Worm (Caenorhabditis elegans) whole organism, young adult: ENCODE results near the gene nep-20.

ENCODE experiments used
- B0019.2 ChIP-seq: fragments of 200-800 bp; sonication (Bioruptor generic); conservative IDR thresholded peaks from 2 replicates; pipeline ENCODE4 v1.3.6; 2022; ENCODE audit warnings: missing genetic modification reagents, missing genetic modification characterization, missing compliant biosample characterization
- B0035.1 ChIP-seq: sonication (generic microtip); optimal IDR thresholded peaks from 2 replicates; lab custom pipeline; 2016; ENCODE audit warnings: missing genetic modification characterization, mild to moderate bottlenecking, missing compliant biosample characterization, missing genotype, missing genetic modification reagents
- B0261.1 ChIP-seq: sonication (generic microtip); optimal IDR thresholded peaks from 2 replicates; lab custom pipeline; 2016; ENCODE audit warnings: mild to moderate bottlenecking, missing genetic modification characterization, moderate library complexity, missing compliant biosample characterization
- B0336.3 ChIP-seq: fragments of 200-800 bp; sonication (Bioruptor generic); IDR thresholded peaks from 2 replicates; pipeline ENCODE4 v1.3.6; 2022; ENCODE audit warnings: missing genetic modification characterization, missing compliant biosample characterization
- C17E4.6 ChIP-seq: fragments of 200-800 bp; sonication (Bioruptor generic); IDR thresholded peaks from 2 replicates; pipeline ENCODE4 v1.3.6; 2022; ENCODE audit warnings: missing genetic modification reagents, missing genetic modification characterization, missing compliant biosample characterization
- D2030.7 ChIP-seq: fragments of 200-800 bp; sonication (Bioruptor generic); IDR thresholded peaks from 2 replicates; pipeline ENCODE4 v1.3.6; 2022; ENCODE audit warnings: missing genetic modification reagents, missing genetic modification characterization, missing compliant biosample characterization
- F23B12.7 ChIP-seq: sonication (generic microtip); optimal IDR thresholded peaks from 2 replicates; lab custom pipeline; 2017; ENCODE audit warnings: missing genetic modification characterization, mild to moderate bottlenecking, missing compliant biosample characterization, antibody characterized with exemption, moderate library complexity; ENCODE audit not compliant: insufficient read depth
- F49E8.2 ChIP-seq: sonication (generic microtip); optimal IDR thresholded peaks from 3 replicates; lab custom pipeline; 2017; ENCODE audit warnings: missing genetic modification characterization, mild to moderate bottlenecking, missing compliant biosample characterization, antibody characterized with exemption, moderate library complexity; ENCODE audit not compliant: insufficient read depth
- T07F8.4 ChIP-seq: sonication (generic microtip); optimal IDR thresholded peaks from 2 replicates; lab custom pipeline; 2016; ENCODE audit warnings: mild to moderate bottlenecking, missing genetic modification characterization, moderate library complexity, missing compliant biosample characterization
- aptf-2 ChIP-seq: fragments of 200-800 bp; sonication (Bioruptor generic); conservative IDR thresholded peaks from 2 replicates; pipeline ENCODE4 v1.3.6; 2022; ENCODE audit warnings: missing genetic modification reagents, missing genetic modification characterization, missing compliant biosample characterization
- aptf-3 ChIP-seq: fragments of 200-800 bp; sonication (Bioruptor generic); IDR thresholded peaks from 2 replicates; pipeline ENCODE4 v1.3.6; 2022; ENCODE audit warnings: missing genetic modification characterization, missing compliant biosample characterization
- attf-5 ChIP-seq: fragments of 200-800 bp; sonication (Bioruptor generic); optimal IDR thresholded peaks from 2 replicates; lab custom pipeline; 2018; ENCODE audit warnings: mild to moderate bottlenecking, missing genetic modification characterization, missing compliant biosample characterization
- bed-2 ChIP-seq: fragments of 200-800 bp; sonication (Bioruptor generic); IDR thresholded peaks from 2 replicates; pipeline ENCODE4 v1.3.6; 2022; ENCODE audit warnings: missing genetic modification reagents, missing genetic modification characterization, missing compliant biosample characterization
- ccch-3 ChIP-seq: fragments of 200-800 bp; sonication (Bioruptor generic); optimal IDR thresholded peaks from 2 replicates; lab custom pipeline; 2018; ENCODE audit warnings: mild to moderate bottlenecking, missing genetic modification characterization, missing compliant biosample characterization
- ceh-100 ChIP-seq: fragments of 200-800 bp; sonication (Bioruptor generic); IDR thresholded peaks from 2 replicates; pipeline ENCODE4 v1.3.6; 2022; ENCODE audit warnings: missing genetic modification reagents, missing genetic modification characterization, missing compliant biosample characterization
- ceh-58 ChIP-seq: fragments of 200-800 bp; sonication (Bioruptor generic); IDR thresholded peaks from 2 replicates; pipeline ENCODE4 v1.3.6; 2022; ENCODE audit warnings: missing genetic modification characterization, missing compliant biosample characterization
- die-1 ChIP-seq: sonication (generic microtip); optimal IDR thresholded peaks from 2 replicates; lab custom pipeline; 2016; ENCODE audit warnings: missing genotype, mild to moderate bottlenecking, missing genetic modification characterization, missing compliant biosample characterization
- dpff-1 ChIP-seq: sonication (generic microtip); optimal IDR thresholded peaks from 2 replicates; lab custom pipeline; 2017; ENCODE audit warnings: mild to moderate bottlenecking, missing genetic modification characterization, missing compliant biosample characterization
- efl-1 ChIP-seq: fragments of 150-350 bp; optimal IDR thresholded peaks from 2 replicates; lab custom pipeline; 2014; ENCODE audit warnings: missing biosample characterization, missing genetic modification reagents, missing genetic modification characterization
- egrh-3 ChIP-seq: fragments of 200-800 bp; sonication (Bioruptor generic); IDR thresholded peaks from 2 replicates; pipeline ENCODE4 v1.3.6; 2022; ENCODE audit warnings: missing genetic modification reagents, missing genetic modification characterization, missing compliant biosample characterization
- hmg-1.2 ChIP-seq: fragments of 200-800 bp; sonication (Bioruptor generic); IDR thresholded peaks from 2 replicates; pipeline ENCODE4 v1.3.6; 2022; ENCODE audit warnings: missing genetic modification reagents, missing genetic modification characterization, missing compliant biosample characterization
- let-607 ChIP-seq, 2 experiments: fragments of 200-800 bp in 1 of 2; sonication (Bioruptor generic) in 1 of 2; sonication (generic microtip) in 1 of 2; optimal IDR thresholded peaks; 2 replicates each; lab custom pipeline; 2016 to 2018; ENCODE audit warnings: mild to moderate bottlenecking in 2 of 2, missing compliant biosample characterization in 2 of 2, missing genetic modification characterization in 2 of 2, moderate library complexity in 2 of 2, missing genotype in 1 of 2
- lin-26 ChIP-seq: fragments of 200-800 bp; sonication (Bioruptor generic); IDR thresholded peaks from 2 replicates; pipeline ENCODE4 v1.3.6; 2022; ENCODE audit warnings: missing genetic modification reagents, missing genetic modification characterization, missing compliant biosample characterization
- madf-3 ChIP-seq: fragments of 200-800 bp; sonication (Bioruptor generic); IDR thresholded peaks from 2 replicates; pipeline ENCODE4 v1.3.6; 2022; ENCODE audit warnings: missing genetic modification reagents, missing genetic modification characterization, missing compliant biosample characterization
- madf-6 ChIP-seq: fragments of 200-800 bp; sonication (Bioruptor generic); IDR thresholded peaks from 2 replicates; pipeline ENCODE4 v1.3.6; 2022; ENCODE audit warnings: missing genetic modification reagents, missing genetic modification characterization, missing compliant biosample characterization
- mes-4 ChIP-seq: sonication (generic microtip); optimal IDR thresholded peaks from 2 replicates; lab custom pipeline; 2016; ENCODE audit warnings: missing genotype, missing genetic modification characterization, missing compliant biosample characterization
- nfyb-1 ChIP-seq: fragments of 200-800 bp; sonication (Bioruptor generic); IDR thresholded peaks from 2 replicates; pipeline ENCODE4 v1.3.6; 2022; ENCODE audit warnings: missing genetic modification reagents, missing genetic modification characterization, missing compliant biosample characterization
- nhr-120 ChIP-seq: fragments of 200-800 bp; sonication (Bioruptor generic); IDR thresholded peaks from 2 replicates; pipeline ENCODE4 v1.3.6; 2022; ENCODE audit warnings: missing genetic modification characterization, missing compliant biosample characterization
- nhr-80 ChIP-seq: sonication (generic microtip); optimal IDR thresholded peaks from 2 replicates; lab custom pipeline; 2016; ENCODE audit warnings: missing genetic modification characterization, missing compliant biosample characterization
- pbrm-1 ChIP-seq: fragments of 200-800 bp; sonication (Bioruptor generic); IDR thresholded peaks from 2 replicates; pipeline ENCODE4 v1.3.6; 2022; ENCODE audit warnings: missing genetic modification reagents, missing genetic modification characterization, missing compliant biosample characterization
- rpc-1 ChIP-seq, 2 experiments: fragments of 150-350 bp in 1 of 2; sonication (generic microtip) in 1 of 2; optimal IDR thresholded peaks; 2 replicates each; lab custom pipeline; 2014 to 2018; ENCODE audit warnings: missing biosample characterization in 1 of 2, missing genetic modification characterization in 1 of 2, missing genetic modification reagents in 1 of 2, missing genotype in 1 of 2
- sdz-38 ChIP-seq: sonication (generic microtip); optimal IDR thresholded peaks from 2 replicates; lab custom pipeline; 2016; ENCODE audit warnings: missing genotype, missing genetic modification characterization, missing compliant biosample characterization
- tbp1 ChIP-seq: fragments of 200-800 bp; sonication (Bioruptor generic); optimal IDR thresholded peaks from 2 replicates; lab custom pipeline; 2018; ENCODE audit warnings: mild to moderate bottlenecking, missing genetic modification characterization, missing compliant biosample characterization
- unc-130 ChIP-seq: sonication (generic microtip); optimal IDR thresholded peaks from 2 replicates; lab custom pipeline; 2016; ENCODE audit warnings: missing genetic modification reagents, missing genetic modification characterization, missing compliant biosample characterization
- unc-62 ChIP-seq: fragments of 150-350 bp; optimal IDR thresholded peaks from 2 replicates; lab custom pipeline; 2014; ENCODE audit warnings: missing biosample characterization, missing genetic modification reagents, missing genetic modification characterization
- xnd-1 ChIP-seq: sonication (generic microtip); optimal IDR thresholded peaks from 2 replicates; lab custom pipeline; 2016; ENCODE audit warnings: missing genotype, missing genetic modification reagents, missing genetic modification characterization, missing compliant biosample characterization
- ztf-25 ChIP-seq: fragments of 200-800 bp; sonication (Bioruptor generic); IDR thresholded peaks from 2 replicates; pipeline ENCODE4 v1.3.6; 2022; ENCODE audit warnings: missing genetic modification reagents, missing genetic modification characterization, missing compliant biosample characterization

The nep-20 gene

ce11 chrII:3373875-3374274 is 21.5 kb downstream of the nep-20 start:
- TF ChIP-seq T07F8.4 = no peak
- no peak for TF ChIP-seq madf-3 (GFP tag; lab: Robert Waterston, UW)
- no peak for TF ChIP-seq F49E8.2
- no peak for TF ChIP-seq tbp1 (GFP tag; lab: Kevin White, UChicago)
- no peak for TF ChIP-seq madf-6 (GFP tag; lab: Robert Waterston, UW)
- no peak for TF ChIP-seq nhr-120
- TF ChIP-seq nhr-80 (tag; lab: Kevin White, UChicago) = no peak
- TF ChIP-seq ztf-25 (GFP tag; lab: Robert Waterston, UW) = no peak
- TF ChIP-seq unc-130 (GFP tag; lab: Kevin White, UChicago) = no peak
- no peak for TF ChIP-seq B0336.3 (GFP tag; lab: Robert Waterston, UW)

- TF ChIP-seq C17E4.6 (GFP tag; lab: Robert Waterston, UW) (no peak), ceh-58 (no peak), aptf-2 (GFP tag; lab: Robert Waterston, UW) (no peak), B0035.1 (tag; lab: Kevin White, UChicago) (no peak), rpc-1 (optimal IDR thresholded peaks at IDR 0.05; lab: Kevin White, UChicago) (no peak), rpc-1 (tag; optimal IDR thresholded peaks at IDR 0.05; lab: Kevin White, UChicago) (no peak), let-607 (tag; optimal IDR thresholded peaks at IDR 0.05; lab: Kevin White, UChicago) (no peak)
These were observed 24.4 kb downstream of the nep-20 start, which contains the start of gene bath-23 for ce11 chrII:3371010-3371409. Gene bath-23, plus strand, starts transcription at chrII:3371310.

ce11 chrII:3370061-3370460 is 25.3 kb downstream of the nep-20 start, which contains the start of gene Y49F6C.8:
Gene Y49F6C.8, minus strand, starts transcription at chrII:3370111.
- no peak for TF ChIP-seq attf-5
- TF ChIP-seq nfyb-1 (GFP tag; lab: Robert Waterston, UW) = peak; percentile 94
- peak; percentile 30 for TF ChIP-seq efl-1 (GFP tag; lab: Kevin White, UChicago)
- TF ChIP-seq xnd-1 (tag; lab: Kevin White, UChicago) = peak; percentile 8
- peak; percentile 59; the same call in 1 of the 2 replicates for TF ChIP-seq hmg-1.2 (GFP tag; lab: Robert Waterston, UW)
- no peak for TF ChIP-seq B0336.3 (GFP tag; lab: Robert Waterston, UW)
- TF ChIP-seq aptf-2 (GFP tag; lab: Robert Waterston, UW) = peak; percentile 98
- TF ChIP-seq aptf-3 (GFP tag; lab: Robert Waterston, UW) = peak; percentile 85; the same call in 1 of the 2 replicates
- TF ChIP-seq madf-6 (GFP tag; lab: Robert Waterston, UW) = peak; percentile 72

ce11 chrII:3368097-3368496 is 27.3 kb downstream of the nep-20 start, which contains the start of gene Y49F6C.7:
Gene Y49F6C.7, minus strand, starts transcription at chrII:3368197.
- TF ChIP-seq D2030.7 (GFP tag; lab: Robert Waterston, UW) (no peak), F23B12.7 (tag; lab: Kevin White, UChicago) (no peak), unc-62 (GFP tag; lab: Kevin White, UChicago) (no peak), ceh-100 (no peak), efl-1 (GFP tag; lab: Kevin White, UChicago) (no peak), bed-2 (GFP tag; lab: Robert Waterston, UW) (no peak), sdz-38 (tag; lab: Kevin White, UChicago) (no peak), dpff-1 (tag; lab: Kevin White, UChicago) (no peak), pbrm-1 (no peak), B0261.1 (tag; lab: Kevin White, UChicago) (no peak), ceh-58 (no peak), ccch-3 (GFP tag; lab: Kevin White, UChicago) (no peak), B0019.2 (GFP tag; lab: Robert Waterston, UW) (no peak), die-1 (tag; lab: Kevin White, UChicago) (no peak), lin-26 (GFP tag; lab: Robert Waterston, UW) (no peak), mes-4 (no peak), unc-130 (GFP tag; lab: Kevin White, UChicago) (no peak), egrh-3 (GFP tag; lab: Robert Waterston, UW) (no peak)
